Worm (Caenorhabditis elegans): ENCODE data around the gene T07D3.2.
"Not testable (repeated sequence)": the region's sequence is repeated elsewhere in the genome, so short reads cannot be mapped to it uniquely, and the experiment has no call there.

T07D3.2 gene

ce11 chrII:911680-912079, 9.9 kb downstream of the T07D3.2 start, which contains the start of gene fbxc-31:
TSS of gene fbxc-31 (plus strand) at chrII:911980.
- TF ChIP-seq W03F9.2 (tag; optimal IDR thresholded peaks at IDR 0.05) (no peak), him-1 (tag; optimal IDR thresholded peaks at IDR 0.05) (no peak), dao-5 (tag; optimal IDR thresholded peaks at IDR 0.05) (no peak)

DNA sequence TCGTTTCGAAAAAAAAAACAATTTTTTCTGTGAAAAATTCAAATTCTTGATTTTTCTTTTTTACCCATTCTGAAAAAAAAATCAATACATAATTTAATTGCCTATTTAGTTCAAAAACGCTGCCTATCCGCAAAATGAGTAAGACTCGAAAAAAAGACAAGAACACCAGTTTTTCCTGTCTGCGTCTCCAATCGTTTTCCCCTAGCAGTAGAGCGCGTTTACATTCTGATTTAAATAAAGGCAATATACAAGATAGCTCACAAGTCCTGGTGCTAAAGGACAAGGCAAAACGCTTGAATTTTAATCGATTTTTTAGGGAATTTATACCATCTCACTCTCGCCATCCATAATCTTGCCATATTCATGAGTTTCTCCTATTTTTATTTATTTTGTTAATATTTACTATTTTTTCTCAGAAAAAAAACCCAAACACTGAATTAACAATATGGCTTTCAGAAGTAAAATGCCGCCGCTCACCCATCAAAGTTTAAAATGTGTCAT, 11.5 kb downstream of the T07D3.2 start, which contains the start of gene fbxc-33:
fbxc-33 (plus strand) TSS at position 451 of the 501 bp plus-strand sequence.
- TF ChIP-seq W03F9.2 (tag; optimal IDR thresholded peaks at IDR 0.05) (no peak), dao-5 (tag; optimal IDR thresholded peaks at IDR 0.05) (no peak), him-1 (tag; optimal IDR thresholded peaks at IDR 0.05) (no peak)

DNA sequence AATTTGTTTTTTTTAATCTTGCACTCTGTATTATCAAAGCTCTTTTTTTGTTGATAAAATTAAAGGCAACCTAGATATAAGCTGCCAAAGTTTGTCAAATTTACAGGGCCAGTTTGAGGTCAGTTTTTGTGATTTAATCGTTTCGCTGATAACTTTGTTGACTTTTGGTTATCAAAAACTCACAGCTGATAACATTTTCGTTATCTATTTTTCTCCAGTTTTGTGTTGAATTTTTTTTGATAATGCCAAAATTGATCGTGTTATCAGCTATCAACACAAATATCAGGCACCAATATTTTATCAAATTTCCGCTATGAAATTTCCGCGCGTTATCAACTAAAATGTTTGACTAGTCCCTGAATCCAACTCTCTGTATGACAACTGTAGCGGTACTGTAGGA, 13.5 kb downstream of the T07D3.2 start:
- TF ChIP-seq him-1 (tag; optimal IDR thresholded peaks at IDR 0.05) (no peak), dao-5 (tag; optimal IDR thresholded peaks at IDR 0.05) (no peak), W03F9.2 (tag; optimal IDR thresholded peaks at IDR 0.05) (no peak)

DNA sequence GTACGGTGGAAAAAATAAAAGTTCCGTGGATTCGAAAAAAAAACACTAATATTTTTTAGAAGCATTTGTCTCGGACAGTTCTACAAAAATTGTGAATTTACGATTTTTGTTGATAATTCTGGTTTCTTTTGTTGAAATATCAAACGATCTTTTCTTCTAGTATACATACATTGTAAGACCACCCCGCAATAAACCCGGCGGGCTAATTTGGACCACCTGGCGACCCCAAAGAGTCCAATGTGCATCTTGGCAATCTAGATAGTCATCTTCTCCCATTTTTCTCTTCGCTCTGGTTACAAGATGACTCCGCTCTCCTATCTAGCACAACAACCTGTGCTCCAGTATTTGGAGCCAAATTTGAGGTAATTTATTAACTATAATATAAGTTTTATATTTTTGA, 14.0 kb downstream of the T07D3.2 start, which contains the start of gene fbxc-29:
fbxc-29 (plus strand) TSS at position 301 of the 400 bp plus-strand sequence.
- no peak for TF ChIP-seq W03F9.2 (tag; optimal IDR thresholded peaks at IDR 0.05)
- TF ChIP-seq dao-5 (tag; optimal IDR thresholded peaks at IDR 0.05) = no peak
- no peak for TF ChIP-seq him-1 (tag; optimal IDR thresholded peaks at IDR 0.05)

ce11 chrII:917324-917723, 15.6 kb downstream of the T07D3.2 start, which contains the start of gene fbxc-30:
TSS of gene fbxc-30 (plus strand) at chrII:917624.
- TF ChIP-seq W03F9.2 (tag; optimal IDR thresholded peaks at IDR 0.05) (no peak), him-1 (tag; optimal IDR thresholded peaks at IDR 0.05) (no peak), dao-5 (tag; optimal IDR thresholded peaks at IDR 0.05) (no peak)

DNA sequence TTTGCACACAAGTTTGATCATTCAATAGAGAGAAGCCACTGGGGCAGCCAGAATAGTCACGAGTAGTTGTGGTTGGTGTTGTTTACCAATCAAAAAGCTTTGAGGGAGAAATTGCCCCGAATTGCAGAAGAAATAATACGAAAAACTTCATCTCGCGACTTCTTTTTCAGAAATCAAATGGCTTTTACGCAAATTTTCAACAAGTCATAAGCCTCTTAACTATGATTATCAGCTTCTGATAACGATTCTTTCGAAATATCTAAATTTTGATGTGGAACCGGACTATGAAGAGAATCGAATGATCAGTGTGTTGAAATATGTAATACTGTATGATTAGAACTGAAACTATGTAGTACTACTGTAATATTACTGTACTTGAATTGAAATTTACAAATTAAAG, 18.6 kb downstream of the T07D3.2 start:
- TF ChIP-seq dao-5 (tag; optimal IDR thresholded peaks at IDR 0.05) (no peak), him-1 (tag; optimal IDR thresholded peaks at IDR 0.05) (no peak), W03F9.2 (tag; optimal IDR thresholded peaks at IDR 0.05) (no peak)

- TF ChIP-seq him-1 (tag; optimal IDR thresholded peaks at IDR 0.05) (no peak), W03F9.2 (tag; optimal IDR thresholded peaks at IDR 0.05) (no peak), dao-5 (tag; optimal IDR thresholded peaks at IDR 0.05) (no peak)
Observed at ce11 chrII:922778-923177, 21.0 kb downstream of the T07D3.2 start.

ce11 chrII:923521-923920, 21.8 kb downstream of the T07D3.2 start, which contains the start of gene fbxc-28:
TSS of gene fbxc-28 (plus strand) at chrII:923821.
- TF ChIP-seq W03F9.2 (tag; optimal IDR thresholded peaks at IDR 0.05) (no peak), dao-5 (tag; optimal IDR thresholded peaks at IDR 0.05) (no peak)

- TF ChIP-seq him-1 (tag; optimal IDR thresholded peaks at IDR 0.05) (no peak), W03F9.2 (tag; optimal IDR thresholded peaks at IDR 0.05) (no peak), dao-5 (tag; optimal IDR thresholded peaks at IDR 0.05) (no peak)
Observed at ce11 chrII:927331-927730, 25.6 kb downstream of the T07D3.2 start, which contains the start of gene R07C3.13. TSS of gene R07C3.13 (minus strand) at chrII:927431.

DNA sequence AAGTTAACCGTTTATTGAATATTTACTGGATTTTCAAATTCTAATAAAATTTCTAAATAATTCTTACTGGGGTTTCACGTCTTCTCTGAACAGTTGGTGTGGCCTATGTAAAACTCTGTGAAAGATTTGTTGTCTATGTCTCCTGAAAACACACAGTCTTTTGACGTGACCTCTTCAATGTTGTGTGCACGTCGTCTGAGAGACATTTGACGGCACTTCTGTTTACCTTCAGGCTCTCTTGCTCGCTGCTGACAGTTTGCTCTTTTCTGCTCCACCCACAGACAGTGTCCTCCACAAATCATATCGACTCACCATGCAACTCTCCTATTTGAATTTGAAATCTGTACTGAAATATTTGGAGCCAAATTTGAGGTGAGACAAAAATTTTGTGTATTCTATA, 29.1 kb downstream of the T07D3.2 start, which contains the start of gene fbxc-34:
fbxc-34 (plus strand) TSS at position 301 of the 400 bp plus-strand sequence.
- TF ChIP-seq W03F9.2, dao-5, him-1 (tag; optimal IDR thresholded peaks at IDR 0.05): not testable (repeated sequence)

DNA sequence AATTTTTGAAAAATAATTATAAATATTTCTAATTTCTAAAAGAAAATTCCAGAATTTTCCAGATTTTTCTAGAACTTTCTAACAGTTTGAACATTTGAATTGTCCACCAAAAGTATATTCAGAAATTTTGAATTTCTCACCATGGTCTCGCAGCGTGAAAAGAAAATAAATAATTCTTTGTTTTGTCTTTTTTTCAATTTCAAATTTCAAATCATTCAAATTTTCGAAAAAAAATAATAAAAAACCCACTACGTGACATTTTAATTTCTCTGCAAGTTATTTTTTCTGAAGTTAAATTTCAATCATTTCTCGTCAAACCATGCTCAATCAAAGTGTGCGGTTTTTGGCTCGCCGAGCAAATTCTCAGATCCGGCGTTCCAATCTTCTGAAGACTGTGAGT, 31.0 kb downstream of the T07D3.2 start, which contains the start of gene acs-15:
acs-15 (plus strand) TSS at position 301 of the 400 bp plus-strand sequence.
- TF ChIP-seq him-1 (tag; optimal IDR thresholded peaks at IDR 0.05) = no peak
- TF ChIP-seq dao-5 (tag; optimal IDR thresholded peaks at IDR 0.05) = no peak
- TF ChIP-seq W03F9.2 (tag; optimal IDR thresholded peaks at IDR 0.05) = no peak

- TF ChIP-seq him-1 (tag; optimal IDR thresholded peaks at IDR 0.05) (no peak), dao-5 (tag; optimal IDR thresholded peaks at IDR 0.05) (no peak), W03F9.2 (tag; optimal IDR thresholded peaks at IDR 0.05) (no peak)
Observed at ce11 chrII:937265-937664, 35.5 kb downstream of the T07D3.2 start.

DNA sequence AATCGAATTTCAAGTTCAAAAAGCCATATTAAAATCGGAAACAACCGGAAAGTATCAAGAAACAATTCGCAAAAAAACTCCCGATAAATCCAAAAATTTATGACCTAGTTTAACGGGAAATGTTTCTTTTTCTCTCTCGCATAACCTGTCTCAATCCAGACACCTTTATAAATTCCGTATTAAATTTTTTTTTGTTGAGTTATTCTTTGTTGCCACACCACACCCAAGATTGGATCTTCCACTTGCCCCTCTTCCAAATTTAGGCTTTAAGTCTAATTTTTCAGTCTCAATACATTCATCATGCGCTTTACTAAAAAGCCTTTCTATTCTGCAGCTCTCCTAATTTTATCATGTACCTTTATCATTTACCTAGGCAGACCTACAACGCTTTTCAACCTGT, 36.8 kb downstream of the T07D3.2 start, which contains the start of gene R07C3.3:
R07C3.3 (plus strand) TSS at position 301 of the 400 bp plus-strand sequence.
- TF ChIP-seq dao-5 (tag; optimal IDR thresholded peaks at IDR 0.05) (no peak), W03F9.2 (tag; optimal IDR thresholded peaks at IDR 0.05) (no peak), him-1 (tag; optimal IDR thresholded peaks at IDR 0.05) (no peak)

DNA sequence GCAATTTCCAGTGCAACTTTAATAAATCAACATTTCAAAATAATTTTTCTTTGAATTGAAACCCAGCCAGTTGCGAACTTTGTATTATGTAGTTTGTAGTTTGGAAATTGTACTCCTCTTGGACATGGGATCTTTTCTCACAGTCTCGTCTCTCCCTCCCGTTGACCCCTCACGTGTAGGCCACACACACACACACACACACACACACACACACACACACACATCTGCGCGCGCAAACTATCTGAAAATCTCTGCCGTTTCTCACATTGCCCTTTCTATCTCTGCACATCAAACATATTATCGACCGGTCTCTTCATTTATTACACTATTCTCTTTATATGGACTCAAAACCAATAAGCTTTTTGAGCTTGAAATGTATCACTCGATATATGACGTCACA, 39.0 kb downstream of the T07D3.2 start, which contains the start of gene fbxc-36:
fbxc-36 (plus strand) TSS at position 205 of the 400 bp plus-strand sequence.
- no peak for TF ChIP-seq dao-5 (tag; optimal IDR thresholded peaks at IDR 0.05)
- TF ChIP-seq him-1 (tag; optimal IDR thresholded peaks at IDR 0.05) = no peak
- no peak for TF ChIP-seq W03F9.2 (tag; optimal IDR thresholded peaks at IDR 0.05)
